Fruit fly (Drosophila melanogaster) whole organism, pupa: ENCODE measurements around the gene Hr38.

Experiments
- CG10348 ChIP-seq: fragments of 200-800 bp; sonication (Bioruptor generic); IDR thresholded peaks from 2 replicates; pipeline ENCODE4 v1.3.6; 2022; ENCODE audit warnings: missing biosample characterization, missing genetic modification characterization
- CG12605 ChIP-seq: fragments of 200-800 bp; sonication (Bioruptor generic); IDR thresholded peaks from 2 replicates; pipeline ENCODE4 v1.3.6; 2022; ENCODE audit warnings: missing biosample characterization, missing genetic modification characterization
- CG13204 ChIP-seq: fragments of 200-800 bp; sonication (Bioruptor generic); optimal IDR thresholded peaks from 2 replicates; lab custom pipeline; 2018; ENCODE audit warnings: missing biosample characterization, mild to moderate bottlenecking, missing genetic modification characterization, moderate library complexity
- CG15710 ChIP-seq: fragments of 200-800 bp; sonication (Bioruptor generic); optimal IDR thresholded peaks from 2 replicates; lab custom pipeline; 2018; ENCODE audit warnings: missing biosample characterization, mild to moderate bottlenecking, missing genetic modification characterization, moderate library complexity
- CG17806 ChIP-seq: fragments of 200-800 bp; sonication (Bioruptor generic); optimal IDR thresholded peaks from 2 replicates; lab custom pipeline; 2018; ENCODE audit warnings: missing biosample characterization, mild to moderate bottlenecking, missing genetic modification characterization, moderate library complexity
- CG32121 ChIP-seq: fragments of 200-800 bp; sonication (Bioruptor generic); IDR thresholded peaks from 2 replicates; pipeline ENCODE4 v1.3.6; 2022; ENCODE audit warnings: missing biosample characterization, missing genetic modification characterization
- CG34367 ChIP-seq: fragments of 200-800 bp; sonication (Bioruptor generic); optimal IDR thresholded peaks from 2 replicates; lab custom pipeline; 2018; ENCODE audit warnings: missing biosample characterization, mild to moderate bottlenecking, missing genetic modification characterization
- CG4496 ChIP-seq: fragments of 200-800 bp; sonication (Bioruptor generic); IDR thresholded peaks from 3 replicates; pipeline ENCODE4 v1.3.6; 2022; ENCODE audit warnings: missing biosample characterization, missing genetic modification characterization
- CG8159 ChIP-seq: fragments of 200-800 bp; sonication (Bioruptor generic); optimal IDR thresholded peaks from 3 replicates; lab custom pipeline; 2018; ENCODE audit warnings: missing biosample characterization, mild to moderate bottlenecking, missing genetic modification characterization, moderate library complexity
- CG8301 ChIP-seq: fragments of 200-800 bp; sonication (Bioruptor generic); optimal IDR thresholded peaks from 2 replicates; lab custom pipeline; 2018; ENCODE audit warnings: missing biosample characterization, mild to moderate bottlenecking, missing genetic modification characterization
- CG9948 ChIP-seq: fragments of 200-800 bp; sonication (Bioruptor generic); optimal IDR thresholded peaks from 2 replicates; lab custom pipeline; 2018; ENCODE audit warnings: missing biosample characterization, mild to moderate bottlenecking, missing genetic modification characterization, moderate library complexity
- D1 ChIP-seq: fragments of 200-800 bp; sonication (Bioruptor generic); optimal IDR thresholded peaks from 2 replicates; lab custom pipeline; 2018; ENCODE audit warnings: missing biosample characterization, mild to moderate bottlenecking, missing genetic modification characterization, moderate library complexity
- EcR ChIP-seq: fragments of 200-800 bp; sonication (Bioruptor generic); optimal IDR thresholded peaks from 3 replicates; lab custom pipeline; 2019; ENCODE audit warnings: missing biosample characterization, missing genetic modification characterization, mild to moderate bottlenecking, moderate library complexity, missing genetic modification reagents
- Ets98B ChIP-seq: fragments of 200-800 bp; sonication (Bioruptor generic); IDR thresholded peaks from 2 replicates; pipeline ENCODE4 v1.3.6; 2022; ENCODE audit warnings: missing biosample characterization, missing genetic modification characterization
- Pif1A ChIP-seq: fragments of 200-800 bp; sonication (Bioruptor generic); optimal IDR thresholded peaks from 3 replicates; lab custom pipeline; 2016; ENCODE audit warnings: missing biosample characterization, missing genetic modification characterization
- Pif1B ChIP-seq: fragments of 200-800 bp; sonication (Bioruptor generic); optimal IDR thresholded peaks from 3 replicates; lab custom pipeline; 2016; ENCODE audit warnings: missing biosample characterization, missing genetic modification characterization
- Snoo ChIP-seq: fragments of 200-800 bp; sonication (Bioruptor generic); optimal IDR thresholded peaks from 3 replicates; lab custom pipeline; 2017; ENCODE audit warnings: missing biosample characterization, mild to moderate bottlenecking, missing genetic modification characterization, inconsistent platforms
- fd96Ca ChIP-seq: fragments of 200-800 bp; sonication (Bioruptor generic); IDR thresholded peaks from 3 replicates; pipeline ENCODE4 v1.3.6; 2022; ENCODE audit warnings: missing biosample characterization, missing genetic modification characterization
- gl ChIP-seq: fragments of 200-800 bp; sonication (Bioruptor generic); optimal IDR thresholded peaks from 2 replicates; lab custom pipeline; 2018; ENCODE audit warnings: missing biosample characterization, mild to moderate bottlenecking, missing genetic modification characterization
- rn ChIP-seq: fragments of 200-800 bp; sonication (Bioruptor generic); IDR thresholded peaks from 2 replicates; pipeline ENCODE4 v1.3.6; 2022; ENCODE audit warnings: missing biosample characterization, missing genetic modification characterization

Hr38 gene

dm6 chr2L:20671212-20671611, 43.2 kb downstream of the Hr38 start:
- TF ChIP-seq Pif1A (GFP tag; lab: Kevin White, UChicago) (no peak), EcR (GFP tag; lab: Kevin White, UChicago) (no peak), Ets98B (0 out of 2 replicates have a peak, but pooled peaks have one; percentile 15)
- TF ChIP-seq, all 21 proteins: peak for 1

- TF ChIP-seq Pif1A (GFP tag; lab: Kevin White, UChicago) (no peak), CG13204 (GFP tag; lab: Kevin White, UChicago) (no peak), EcR (GFP tag; lab: Kevin White, UChicago) (no peak), CG32121 (GFP tag; lab: Robert Waterston, UW) (no peak), fd96Ca (GFP tag; lab: Robert Waterston, UW) (no peak; the same call in 2 of the 3 replicates), Pif1B (GFP tag; lab: Kevin White, UChicago) (no peak), CG12605 (GFP tag; lab: Robert Waterston, UW) (no peak), CG10348 (GFP tag; lab: Robert Waterston, UW) (no peak), rn (GFP tag; lab: Robert Waterston, UW) (no peak), CG8301 (tag; lab: Kevin White, UChicago) (no peak), D1 (tag; lab: Kevin White, UChicago) (no peak), Ets98B (no peak), Snoo (no peak), gl (tag; lab: Kevin White, UChicago) (no peak)
Observed at dm6 chr2L:20664428-20664827, 50.0 kb downstream of the Hr38 start.

- TF ChIP-seq CG4496 (GFP tag; lab: Robert Waterston, UW) (peak; percentile 36; the same call in 1 of the 3 replicates), Ets98B (peak; percentile 28; the same call in 1 of the 2 replicates), CG12605 (GFP tag; lab: Robert Waterston, UW) (no peak)
Observed at dm6 chr2L:20661071-20661470, 53.3 kb downstream of the Hr38 start.

- TF ChIP-seq CG15710 (peak; percentile 37), CG17806 (tag; lab: Kevin White, UChicago) (peak; percentile 22), fd96Ca (GFP tag; lab: Robert Waterston, UW) (peak; percentile 8; the same call in 1 of the 3 replicates), CG32121 (GFP tag; lab: Robert Waterston, UW) (peak; percentile 60), Ets98B (peak; percentile 45), CG10348 (GFP tag; lab: Robert Waterston, UW) (no peak), EcR (GFP tag; lab: Kevin White, UChicago) (peak; percentile 79), Snoo (no peak)
Observed at dm6 chr2L:20656110-20656509, 58.3 kb downstream of the Hr38 start, which contains the start of the genes brun and CG2614. Gene brun (minus strand): TSS chr2L:20656178. Gene CG2614 (plus strand): TSS chr2L:20656426.

dm6 chr2L:20649891-20650290, 64.5 kb downstream of the Hr38 start, which contains the start of gene CG2611:
Gene CG2611 (plus strand): TSS chr2L:20650189.
- no peak for TF ChIP-seq CG9948
- TF ChIP-seq Pif1B (GFP tag; lab: Kevin White, UChicago), result no peak
- TF ChIP-seq rn (GFP tag; lab: Robert Waterston, UW), result no peak
- TF ChIP-seq CG17806 (tag; lab: Kevin White, UChicago), result peak; percentile 39
- no peak for TF ChIP-seq CG13204 (GFP tag; lab: Kevin White, UChicago)
- TF ChIP-seq Snoo, result peak; percentile 45
- TF ChIP-seq CG15710, result peak; percentile 41
- peak; percentile 28; the same call in 1 of the 2 replicates for TF ChIP-seq Ets98B
- no peak for TF ChIP-seq Pif1A (GFP tag; lab: Kevin White, UChicago)
- TF ChIP-seq CG32121 (GFP tag; lab: Robert Waterston, UW), result no peak; the same call in 1 of the 2 replicates
- 0 out of 2 replicates have a peak, but pooled peaks have one; percentile 11 for TF ChIP-seq CG12605 (GFP tag; lab: Robert Waterston, UW)
- TF ChIP-seq CG34367 (tag; lab: Kevin White, UChicago), result no peak
- no peak for TF ChIP-seq CG10348 (GFP tag; lab: Robert Waterston, UW)
- TF ChIP-seq fd96Ca (GFP tag; lab: Robert Waterston, UW), result no peak

- TF ChIP-seq Snoo, result no peak
- TF ChIP-seq rn (GFP tag; lab: Robert Waterston, UW), result no peak
- no peak for TF ChIP-seq CG34367 (tag; lab: Kevin White, UChicago)
Observed at dm6 chr2L:20648612-20649011, 65.8 kb downstream of the Hr38 start, which contains the start of gene CG18810. Gene CG18810 (plus strand): TSS chr2L:20648912.

- no peak for TF ChIP-seq CG8159 (tag; lab: Kevin White, UChicago)
- no peak for TF ChIP-seq CG12605 (GFP tag; lab: Robert Waterston, UW)
- no peak for TF ChIP-seq fd96Ca (GFP tag; lab: Robert Waterston, UW)
- no peak for TF ChIP-seq rn (GFP tag; lab: Robert Waterston, UW)
- TF ChIP-seq Pif1B (GFP tag; lab: Kevin White, UChicago), result no peak
- no peak for TF ChIP-seq CG8301 (tag; lab: Kevin White, UChicago)
- no peak for TF ChIP-seq Pif1A (GFP tag; lab: Kevin White, UChicago)
- no peak for TF ChIP-seq D1 (tag; lab: Kevin White, UChicago)
- TF ChIP-seq Snoo, result no peak
- TF ChIP-seq gl (tag; lab: Kevin White, UChicago), result no peak
- TF ChIP-seq CG13204 (GFP tag; lab: Kevin White, UChicago), result no peak
- TF ChIP-seq CG17806 (tag; lab: Kevin White, UChicago), result no peak
- TF ChIP-seq CG10348 (GFP tag; lab: Robert Waterston, UW), result no peak
- no peak for TF ChIP-seq Ets98B
- TF ChIP-seq CG34367 (tag; lab: Kevin White, UChicago), result no peak
- no peak for TF ChIP-seq CG9948
- TF ChIP-seq CG15710, result no peak
Observed at dm6 chr2L:20647240-20647908, 67.0 kb downstream of the Hr38 start.
